Fruit fly (Drosophila melanogaster) whole organism, embryonic: ENCODE measurements around the gene Fbxl4.

Experiments used
- Atf6 ChIP-seq: fragments of 200-800 bp; sonication (Bioruptor generic); IDR thresholded peaks from 2 replicates; pipeline ENCODE4 v1.3.6; 2022; ENCODE audit warnings: missing biosample characterization, missing genetic modification characterization
- BtbVII ChIP-seq: fragments of 200-800 bp; sonication (Bioruptor generic); optimal IDR thresholded peaks from 3 replicates; lab custom pipeline; 2017; ENCODE audit warnings: missing biosample characterization, mild to moderate bottlenecking, missing genetic modification characterization
- CG11093 ChIP-seq: fragments of 200-800 bp; sonication (Bioruptor generic); IDR thresholded peaks from 3 replicates; pipeline ENCODE4 v1.3.6; 2022; ENCODE audit warnings: missing biosample characterization, missing genetic modification characterization
- CG11560 ChIP-seq: fragments of 200-800 bp; sonication (Bioruptor generic); IDR thresholded peaks from 3 replicates; pipeline ENCODE4 v1.3.6; 2022; ENCODE audit warnings: missing biosample characterization, missing genetic modification characterization
- CG14667 ChIP-seq: fragments of 200-800 bp; sonication (Bioruptor generic); IDR thresholded peaks from 2 replicates; pipeline ENCODE4 v1.3.6; 2022; ENCODE audit warnings: missing biosample characterization, missing genetic modification characterization
- CG14710 ChIP-seq: fragments of 200-800 bp; sonication (Bioruptor generic); optimal IDR thresholded peaks from 3 replicates; lab custom pipeline; 2019; ENCODE audit warnings: missing biosample characterization, mild to moderate bottlenecking, missing genetic modification characterization, moderate library complexity
- CG16815 ChIP-seq: fragments of 200-800 bp; sonication (Bioruptor generic); optimal IDR thresholded peaks from 3 replicates; lab custom pipeline; 2017; ENCODE audit warnings: missing biosample characterization, mild to moderate bottlenecking, missing genetic modification characterization
- CG16863 ChIP-seq: fragments of 200-800 bp; sonication (Bioruptor generic); optimal IDR thresholded peaks from 3 replicates; lab custom pipeline; 2016; ENCODE audit warnings: missing biosample characterization, missing genetic modification characterization
- CG17361 ChIP-seq: fragments of 200-800 bp; sonication (Bioruptor generic); IDR thresholded peaks from 3 replicates; pipeline ENCODE4 v1.3.6; 2022; ENCODE audit warnings: missing biosample characterization, missing genetic modification characterization
- CG18262 ChIP-seq: fragments of 200-800 bp; optimal IDR thresholded peaks from 3 replicates; lab custom pipeline; 2019; ENCODE audit warnings: missing biosample characterization, mild to moderate bottlenecking, missing genetic modification characterization, moderate library complexity
- CG32767 ChIP-seq: fragments of 200-800 bp; sonication (Bioruptor generic); IDR thresholded peaks from 2 replicates; pipeline ENCODE4 v1.3.6; 2022; ENCODE audit warnings: missing biosample characterization, missing genetic modification characterization
- CG34376 ChIP-seq: fragments of 200-800 bp; sonication (Bioruptor generic); optimal IDR thresholded peaks from 2 replicates; lab custom pipeline; 2018; ENCODE audit warnings: missing biosample characterization, mild to moderate bottlenecking, missing genetic modification characterization
- CG34422 ChIP-seq: fragments of 200-800 bp; sonication (Bioruptor generic); IDR thresholded peaks from 3 replicates; pipeline ENCODE4 v1.3.6; 2022; ENCODE audit warnings: missing biosample characterization, missing genetic modification characterization
- CG6689 ChIP-seq: fragments of 200-800 bp; sonication (Bioruptor generic); IDR thresholded peaks from 2 replicates; pipeline ENCODE4 v1.3.6; 2022; ENCODE audit warnings: missing biosample characterization, missing genetic modification characterization
- CG6813 ChIP-seq: fragments of 200-800 bp; sonication (Bioruptor generic); optimal IDR thresholded peaks from 2 replicates; lab custom pipeline; 2017; ENCODE audit warnings: missing biosample characterization, missing genetic modification characterization, mild to moderate bottlenecking, moderate library complexity, missing genetic modification reagents
- CG7839 ChIP-seq: fragments of 200-800 bp; sonication (Bioruptor generic); optimal IDR thresholded peaks from 3 replicates; lab custom pipeline; 2018; ENCODE audit warnings: missing biosample characterization, mild to moderate bottlenecking, missing genetic modification characterization, moderate library complexity
- D ChIP-seq, 2 experiments: fragments of 200-800 bp in 1 of 2; fragments of >200 bp in 1 of 2; sonication (Bioruptor generic) in 1 of 2; optimal IDR thresholded peaks; 2 replicates in 1 of 2; 3 replicates in 1 of 2; lab custom pipeline; 2017; ENCODE audit warnings: mild to moderate bottlenecking in 1 of 2, missing biosample characterization in 1 of 2, missing genetic modification characterization in 1 of 2, missing genetic modification reagents in 1 of 2
- Dp ChIP-seq: fragments of 200-800 bp; sonication (Bioruptor generic); optimal IDR thresholded peaks from 2 replicates; lab custom pipeline; 2018; ENCODE audit warnings: missing biosample characterization, mild to moderate bottlenecking, missing genetic modification characterization, moderate library complexity
- Drgx ChIP-seq: fragments of 200-800 bp; sonication (Bioruptor generic); IDR thresholded peaks from 2 replicates; pipeline ENCODE4 v1.3.6; 2022; ENCODE audit warnings: missing biosample characterization, missing genetic modification characterization
- E2f2 ChIP-seq: fragments of 200-800 bp; sonication (Bioruptor generic); IDR thresholded peaks from 2 replicates; pipeline ENCODE4 v1.3.6; 2022; ENCODE audit warnings: missing biosample characterization, missing genetic modification characterization
- Fer1 ChIP-seq: fragments of 200-800 bp; sonication (Bioruptor generic); optimal IDR thresholded peaks from 2 replicates; lab custom pipeline; 2017; ENCODE audit warnings: missing biosample characterization, mild to moderate bottlenecking, missing genetic modification characterization
- HHEX ChIP-seq: fragments of 200-800 bp; sonication (Bioruptor generic); optimal IDR thresholded peaks from 3 replicates; lab custom pipeline; 2017; ENCODE audit warnings: missing biosample characterization, mild to moderate bottlenecking, missing genetic modification characterization, missing genetic modification reagents
- Hmr ChIP-seq: fragments of 200-800 bp; sonication (Bioruptor generic); optimal IDR thresholded peaks from 3 replicates; lab custom pipeline; 2017; ENCODE audit warnings: mild to moderate bottlenecking, missing biosample characterization, missing genetic modification reagents, missing genetic modification characterization
- Hmx ChIP-seq: fragments of 200-800 bp; sonication (Bioruptor generic); optimal IDR thresholded peaks from 2 replicates; lab custom pipeline; 2016; ENCODE audit warnings: missing biosample characterization, missing genetic modification characterization
- Hr3 ChIP-seq: fragments of 200-800 bp; sonication (Bioruptor generic); optimal IDR thresholded peaks from 3 replicates; lab custom pipeline; 2016; ENCODE audit warnings: missing biosample characterization, missing genetic modification characterization
- MBD-R2 ChIP-seq: fragments of 200-800 bp; sonication (Bioruptor generic); IDR thresholded peaks from 2 replicates; pipeline ENCODE4 v1.3.6; 2022; ENCODE audit warnings: missing biosample characterization, missing genetic modification characterization
- Sin3A ChIP-seq: fragments of >200 bp; optimal IDR thresholded peaks from 2 replicates; lab custom pipeline; 2018
- Xbp1 ChIP-seq: fragments of 200-800 bp; sonication (Bioruptor generic); optimal IDR thresholded peaks from 3 replicates; lab custom pipeline; 2016; ENCODE audit warnings: missing biosample characterization, mild to moderate bottlenecking, missing genetic modification characterization
- Xrp1 ChIP-seq: fragments of 200-800 bp; sonication (Bioruptor generic); IDR thresholded peaks from 2 replicates; pipeline ENCODE4 v1.3.6; 2022; ENCODE audit warnings: missing biosample characterization, missing genetic modification characterization
- amos ChIP-seq: fragments of 200-800 bp; sonication (Bioruptor generic); IDR thresholded peaks from 2 replicates; pipeline ENCODE4 v1.3.6; 2022; ENCODE audit warnings: missing biosample characterization, missing genetic modification characterization; ENCODE audit not compliant: partially characterized antibody
- aop ChIP-seq: fragments of 200-800 bp; sonication (Bioruptor generic); IDR thresholded peaks from 2 replicates; pipeline ENCODE4 v1.3.6; 2022; ENCODE audit warnings: missing biosample characterization, missing genetic modification characterization
- bab2 ChIP-seq: fragments of 200-800 bp; sonication (Bioruptor generic); optimal IDR thresholded peaks from 2 replicates; lab custom pipeline; 2016; ENCODE audit warnings: missing biosample characterization, missing genetic modification characterization
- bsh ChIP-seq, 2 experiments: fragments of 200-800 bp; sonication (Bioruptor generic); optimal IDR thresholded peaks; 2 replicates each; lab custom pipeline; 2017 to 2018; ENCODE audit warnings: mild to moderate bottlenecking in 2 of 2, missing biosample characterization in 2 of 2, missing genetic modification characterization in 2 of 2, moderate library complexity in 1 of 2
- crp ChIP-seq, 2 experiments: fragments of 200-800 bp; sonication (Bioruptor generic); optimal IDR thresholded peaks; 2 replicates in 1 of 2; 3 replicates in 1 of 2; lab custom pipeline; 2017; ENCODE audit warnings: missing biosample characterization in 2 of 2, missing genetic modification characterization in 2 of 2, mild to moderate bottlenecking in 1 of 2, moderate library complexity in 1 of 2
- dimm ChIP-seq: fragments of 200-800 bp; sonication (Bioruptor generic); IDR thresholded peaks from 2 replicates; pipeline ENCODE4 v1.3.6; 2022; ENCODE audit warnings: missing biosample characterization, missing genetic modification characterization
- eve ChIP-seq, 2 experiments: fragments of >200 bp; optimal IDR thresholded peaks; 2 replicates each; lab custom pipeline; 2017; ENCODE audit warnings: missing biosample characterization in 2 of 2, missing genetic modification characterization in 2 of 2
- gcm ChIP-seq: fragments of 200-800 bp; sonication (Bioruptor generic); optimal IDR thresholded peaks from 2 replicates; lab custom pipeline; 2019; ENCODE audit warnings: missing biosample characterization, mild to moderate bottlenecking, missing genetic modification characterization, moderate library complexity
- hbn ChIP-seq: fragments of 200-800 bp; sonication (Bioruptor generic); IDR thresholded peaks from 2 replicates; pipeline ENCODE4 v1.3.6; 2022; ENCODE audit warnings: missing biosample characterization, missing genetic modification characterization; ENCODE audit not compliant: partially characterized antibody
- jing ChIP-seq: fragments of 200-800 bp; sonication (Bioruptor generic); optimal IDR thresholded peaks from 2 replicates; lab custom pipeline; 2018; ENCODE audit warnings: missing biosample characterization, mild to moderate bottlenecking, missing genetic modification characterization
- lola ChIP-seq, 3 experiments: fragments of >200 bp in 2 of 3; fragments of 200-800 bp in 1 of 3; sonication (Bioruptor generic) in 1 of 3; optimal IDR thresholded peaks; 2 replicates each; lab custom pipeline; 2017 to 2019; ENCODE audit warnings: missing biosample characterization in 3 of 3, missing genetic modification characterization in 3 of 3, mild to moderate bottlenecking in 1 of 3, moderate library complexity in 1 of 3
- pzg ChIP-seq: fragments of 200-800 bp; sonication (Bioruptor generic); optimal IDR thresholded peaks from 3 replicates; lab custom pipeline; 2018; ENCODE audit warnings: missing biosample characterization, mild to moderate bottlenecking, missing genetic modification characterization, moderate library complexity
- row ChIP-seq: fragments of 200-800 bp; sonication (Bioruptor generic); IDR thresholded peaks from 3 replicates; pipeline ENCODE4 v1.3.6; 2022; ENCODE audit warnings: missing biosample characterization, missing genetic modification characterization
- sc ChIP-seq, 3 experiments: fragments of >200 bp in 2 of 3; fragments of 200-800 bp in 1 of 3; sonication (Bioruptor generic) in 1 of 3; optimal IDR thresholded peaks; 2 replicates in 2 of 3; 3 replicates in 1 of 3; lab custom pipeline; 2017; ENCODE audit warnings: mild to moderate bottlenecking in 1 of 3, missing biosample characterization in 1 of 3, missing genetic modification characterization in 1 of 3, missing genetic modification reagents in 1 of 3
- seq ChIP-seq: fragments of 200-800 bp; sonication (Bioruptor generic); IDR thresholded peaks from 2 replicates; pipeline ENCODE4 v1.3.6; 2022; ENCODE audit warnings: missing biosample characterization, missing genetic modification characterization
- slp2 ChIP-seq: fragments of 200-800 bp; sonication (Bioruptor generic); optimal IDR thresholded peaks from 2 replicates; lab custom pipeline; 2016; ENCODE audit warnings: missing biosample characterization, missing genetic modification characterization
- tap ChIP-seq: fragments of 200-800 bp; optimal IDR thresholded peaks from 3 replicates; lab custom pipeline; 2019; ENCODE audit warnings: missing biosample characterization, mild to moderate bottlenecking, missing genetic modification characterization, moderate library complexity
- tll ChIP-seq, 2 experiments: fragments of 200-800 bp in 1 of 2; fragments of >200 bp in 1 of 2; sonication (Bioruptor generic) in 1 of 2; optimal IDR thresholded peaks; 2 replicates each; lab custom pipeline; 2017 to 2019; ENCODE audit warnings: missing biosample characterization in 2 of 2, missing genetic modification characterization in 2 of 2, mild to moderate bottlenecking in 1 of 2, moderate library complexity in 1 of 2
- ttk ChIP-seq: fragments of 200-800 bp; sonication (Bioruptor generic); IDR thresholded peaks from 2 replicates; pipeline ENCODE4 v2.1.2; 2022; ENCODE audit warnings: missing biosample characterization, missing genetic modification characterization

Gene Fbxl4

DNA sequence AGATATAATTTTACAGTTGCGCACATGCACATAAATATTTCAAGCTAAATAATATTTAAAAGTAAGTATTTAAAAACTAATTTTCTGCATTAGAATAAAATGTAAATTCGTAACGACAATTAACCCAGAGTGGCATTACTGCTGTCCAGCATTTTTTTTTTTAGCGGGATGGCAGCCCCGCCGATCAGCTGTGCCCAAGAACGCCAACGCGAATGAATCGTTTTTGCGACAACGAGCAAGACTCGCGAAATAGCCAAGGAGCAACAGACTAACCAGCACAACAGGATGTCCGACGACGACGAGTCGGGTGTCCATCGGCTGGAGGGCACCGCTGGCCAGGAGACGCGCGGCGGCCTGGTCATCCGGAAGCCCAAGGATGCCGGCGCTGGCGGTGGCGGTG, 36.5 kb downstream of the Fbxl4 start, which contains the start of gene Prp16 (continued):
- TF ChIP-seq CG16815 (no peak), Fer1 (GFP tag; lab: Kevin White, UChicago) (no peak), hbn (GFP tag; lab: Robert Waterston, UW) (no peak)

DNA sequence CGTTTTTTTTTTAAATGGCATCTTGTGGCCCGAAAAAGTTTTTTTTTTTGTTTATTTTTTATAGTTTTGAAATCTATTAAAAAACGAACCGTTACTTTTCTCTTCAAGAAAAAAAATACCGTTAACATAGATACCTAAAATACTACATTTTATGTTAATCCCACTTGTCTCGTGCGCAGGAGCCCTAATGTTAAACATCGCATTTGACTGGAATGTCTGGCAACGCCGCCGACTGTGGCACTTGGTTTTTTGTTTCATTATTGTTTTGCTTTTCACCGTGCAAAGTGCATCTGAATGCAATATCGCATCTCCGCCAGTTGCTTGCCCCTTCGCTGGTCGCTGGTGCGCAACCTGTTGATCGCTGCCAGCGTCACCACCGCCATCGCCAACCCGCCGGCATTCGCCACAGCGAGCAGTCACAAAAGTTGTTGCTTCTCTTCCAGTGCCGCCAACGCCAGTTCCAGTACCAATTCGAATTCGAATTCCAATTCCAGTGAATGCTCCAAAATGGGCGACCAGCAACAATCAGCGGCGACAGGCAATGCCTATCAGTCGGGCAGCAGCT, 37.7 kb downstream of the Fbxl4 start, which contains the start of gene CG11590:
Gene CG11590 (plus strand): TSS at position 212 of the 565 bp plus-strand sequence.
- TF ChIP-seq BtbVII (no peak), row (GFP tag; lab: Robert Waterston, UW) (peak; percentile 8; the same call in 1 of the 3 replicates), bsh (GFP tag; optimal IDR thresholded peaks at IDR 0.05; lab: Kevin White, UChicago) (no peak), CG34422 (no peak), CG11093 (GFP tag; lab: Robert Waterston, UW) (no peak), ttk (no peak), Drgx (0 out of 2 replicates have a peak, but pooled peaks have one; percentile 10), MBD-R2 (peak; percentile 84), CG16863 (no peak), Dp (GFP tag; lab: Kevin White, UChicago) (peak; percentile 40), gcm (no peak), HHEX (no peak), E2f2 (GFP tag; lab: Robert Waterston, UW) (peak; percentile 59), slp2 (GFP tag; lab: Kevin White, UChicago) (no peak), CG34376 (no peak), D (optimal IDR thresholded peaks at IDR 0.05; lab: Kevin White, UChicago) (no peak), D (GFP tag; optimal IDR thresholded peaks at IDR 0.05; lab: Kevin White, UChicago) (no peak), Sin3A (lab: Kevin White, UChicago) (no peak), CG14667 (GFP tag; lab: Robert Waterston, UW) (no peak), sc (optimal IDR thresholded peaks at IDR 0.05; lab: Kevin White, UChicago) (no peak), sc (GFP tag; optimal IDR thresholded peaks at IDR 0.05; lab: Kevin White, UChicago) (no peak), tap (tag; lab: Kevin White, UChicago) (no peak), CG11560 (tag; lab: Robert Waterston, UW) (no peak), amos (GFP tag; lab: Robert Waterston, UW) (0 out of 2 replicates have a peak, but pooled peaks have one; percentile 8), Xbp1 (GFP tag; lab: Kevin White, UChicago) (no peak), CG6689 (GFP tag; lab: Robert Waterston, UW) (no peak), jing (GFP tag; lab: Kevin White, UChicago) (no peak), CG6813 (no peak), CG32767 (no peak), crp (GFP tag; optimal IDR thresholded peaks at IDR 0.05; lab: Kevin White, UChicago) (peak in 1 of 2 experiments; percentile 28), Hr3 (GFP tag; lab: Kevin White, UChicago) (no peak), seq (GFP tag; lab: Robert Waterston, UW) (no peak), aop (GFP tag; lab: Robert Waterston, UW) (no peak), Hmr (GFP tag; lab: Kevin White, UChicago) (no peak), lola (GFP tag; optimal IDR thresholded peaks at IDR 0.05; lab: Kevin White, UChicago) (no peak), bab2 (GFP tag; lab: Kevin White, UChicago) (no peak), Hmx (GFP tag; lab: Kevin White, UChicago) (no peak), Atf6 (GFP tag; lab: Robert Waterston, UW) (no peak), Xrp1 (GFP tag; lab: Robert Waterston, UW) (no peak), eve (GFP tag; optimal IDR thresholded peaks at IDR 0.05; lab: Kevin White, UChicago) (no peak), dimm (GFP tag; lab: Robert Waterston, UW) (no peak), CG14710 (tag; lab: Kevin White, UChicago) (no peak), CG7839 (tag; lab: Kevin White, UChicago) (no peak), tll (GFP tag; optimal IDR thresholded peaks at IDR 0.05; lab: Kevin White, UChicago) (no peak), CG18262 (no peak), pzg (GFP tag; lab: Kevin White, UChicago) (peak; percentile 27), CG17361 (no peak)
